Fruit fly (Drosophila melanogaster) whole organism, embryonic: ENCODE measurements around the gene nod.

Experiments used
- Ada2b ChIP-seq: fragments of 200-800 bp; sonication (Bioruptor generic); IDR thresholded peaks from 2 replicates; pipeline ENCODE4 v1.3.6; 2022; ENCODE audit warnings: missing biosample characterization, missing genetic modification characterization
- Aef1 ChIP-seq: fragments of 200-800 bp; sonication (Bioruptor generic); IDR thresholded peaks from 3 replicates; pipeline ENCODE4 v1.3.6; 2022; ENCODE audit warnings: missing biosample characterization, missing genetic modification characterization
- B-H1 ChIP-seq: fragments of 200-800 bp; sonication (Bioruptor generic); IDR thresholded peaks from 3 replicates; pipeline ENCODE4 v1.3.6; 2022; ENCODE audit warnings: missing biosample characterization, missing genetic modification characterization
- BtbVII ChIP-seq: fragments of 200-800 bp; sonication (Bioruptor generic); optimal IDR thresholded peaks from 3 replicates; lab custom pipeline; 2017; ENCODE audit warnings: missing biosample characterization, mild to moderate bottlenecking, missing genetic modification characterization
- CG11696 ChIP-seq: fragments of 200-800 bp; sonication (Bioruptor generic); IDR thresholded peaks from 2 replicates; pipeline ENCODE4 v1.3.6; 2022; ENCODE audit warnings: missing biosample characterization, missing genetic modification characterization
- CG11723 ChIP-seq: fragments of 200-800 bp; sonication (Bioruptor generic); optimal IDR thresholded peaks from 2 replicates; lab custom pipeline; 2017; ENCODE audit warnings: missing biosample characterization, mild to moderate bottlenecking, missing genetic modification characterization
- CG12219 ChIP-seq: fragments of 200-800 bp; sonication (Bioruptor generic); optimal IDR thresholded peaks from 3 replicates; lab custom pipeline; 2018; ENCODE audit warnings: missing biosample characterization, mild to moderate bottlenecking, missing genetic modification characterization
- CG12391 ChIP-seq: fragments of 200-800 bp; sonication (Bioruptor generic); optimal IDR thresholded peaks from 3 replicates; lab custom pipeline; 2018; ENCODE audit warnings: missing biosample characterization, mild to moderate bottlenecking, missing genetic modification characterization, moderate library complexity
- CG13775 ChIP-seq: fragments of 200-800 bp; sonication (Bioruptor generic); optimal IDR thresholded peaks from 3 replicates; lab custom pipeline; 2017; ENCODE audit warnings: missing biosample characterization, mild to moderate bottlenecking, missing genetic modification characterization
- CG15073 ChIP-seq: fragments of 200-800 bp; sonication (Bioruptor generic); optimal IDR thresholded peaks from 2 replicates; lab custom pipeline; 2016; ENCODE audit warnings: missing biosample characterization, missing genetic modification characterization
- CG15514 ChIP-seq: fragments of 200-800 bp; sonication (Bioruptor generic); optimal IDR thresholded peaks from 3 replicates; lab custom pipeline; 2017; ENCODE audit warnings: missing biosample characterization, missing genetic modification characterization, mild to moderate bottlenecking, moderate library complexity, missing genetic modification reagents
- CG16779 ChIP-seq: fragments of 200-800 bp; sonication (Bioruptor generic); IDR thresholded peaks from 2 replicates; pipeline ENCODE4 v1.3.6; 2022; ENCODE audit warnings: missing biosample characterization, missing genetic modification characterization
- CG17568 ChIP-seq: fragments of 200-800 bp; sonication (Bioruptor generic); optimal IDR thresholded peaks from 2 replicates; lab custom pipeline; 2018; ENCODE audit warnings: missing biosample characterization, mild to moderate bottlenecking, missing genetic modification characterization, moderate library complexity
- CG17829 ChIP-seq: fragments of 200-800 bp; optimal IDR thresholded peaks from 2 replicates; lab custom pipeline; 2019; ENCODE audit warnings: missing biosample characterization, mild to moderate bottlenecking, missing genetic modification characterization, moderate library complexity
- CG18476 ChIP-seq: fragments of 200-800 bp; sonication (Bioruptor generic); optimal IDR thresholded peaks from 2 replicates; lab custom pipeline; 2016; ENCODE audit warnings: missing biosample characterization, mild to moderate bottlenecking, missing genetic modification characterization
- CG2116 ChIP-seq: fragments of 200-800 bp; sonication (Bioruptor generic); optimal IDR thresholded peaks from 3 replicates; lab custom pipeline; 2018; ENCODE audit warnings: missing biosample characterization, mild to moderate bottlenecking, missing genetic modification characterization
- CG31441 ChIP-seq: fragments of 200-800 bp; sonication (Bioruptor generic); IDR thresholded peaks from 2 replicates; pipeline ENCODE4 v1.3.6; 2022; ENCODE audit warnings: missing biosample characterization, missing genetic modification characterization
- CG32772 ChIP-seq: fragments of 200-800 bp; sonication (Bioruptor generic); IDR thresholded peaks from 2 replicates; pipeline ENCODE4 v1.3.6; 2022; ENCODE audit warnings: missing biosample characterization, missing genetic modification characterization
- CG4360 ChIP-seq: fragments of 200-800 bp; sonication (Bioruptor generic); IDR thresholded peaks from 2 replicates; pipeline ENCODE4 v1.3.6; 2022; ENCODE audit warnings: missing biosample characterization, missing genetic modification characterization
- CG6254 ChIP-seq: fragments of 200-800 bp; sonication (Bioruptor generic); optimal IDR thresholded peaks from 3 replicates; lab custom pipeline; 2017; ENCODE audit warnings: mild to moderate bottlenecking, missing biosample characterization, missing genetic modification reagents, missing genetic modification characterization
- CG6272 ChIP-seq: fragments of 200-800 bp; sonication (Bioruptor generic); IDR thresholded peaks from 2 replicates; pipeline ENCODE4 v1.3.6; 2022; ENCODE audit warnings: missing biosample characterization, missing genetic modification characterization
- CG9437 ChIP-seq: fragments of 200-800 bp; sonication (Bioruptor generic); optimal IDR thresholded peaks from 2 replicates; lab custom pipeline; 2018; ENCODE audit warnings: missing biosample characterization, mild to moderate bottlenecking, missing genetic modification characterization
- CG9727 ChIP-seq: fragments of 200-800 bp; sonication (Bioruptor generic); optimal IDR thresholded peaks from 3 replicates; lab custom pipeline; 2017; ENCODE audit warnings: missing biosample characterization, mild to moderate bottlenecking, missing genetic modification characterization
- Dek ChIP-seq: fragments of 200-800 bp; sonication (Bioruptor generic); optimal IDR thresholded peaks from 3 replicates; lab custom pipeline; 2019; ENCODE audit warnings: missing biosample characterization, mild to moderate bottlenecking, missing genetic modification characterization, moderate library complexity
- Doc3 ChIP-seq: fragments of 200-800 bp; sonication (Bioruptor generic); IDR thresholded peaks from 3 replicates; pipeline ENCODE4 v1.3.6; 2022; ENCODE audit warnings: missing biosample characterization, missing genetic modification characterization; ENCODE audit not compliant: partially characterized antibody
- Ets97D ChIP-seq: fragments of 200-800 bp; sonication (Bioruptor generic); optimal IDR thresholded peaks from 3 replicates; lab custom pipeline; 2016; ENCODE audit warnings: missing biosample characterization, missing genetic modification characterization
- Gug ChIP-seq: fragments of 200-800 bp; sonication (Bioruptor generic); IDR thresholded peaks from 4 replicates; pipeline ENCODE4 v1.3.6; 2022; ENCODE audit warnings: missing biosample characterization, missing genetic modification characterization
- HLH3B ChIP-seq: fragments of 200-800 bp; sonication (Bioruptor generic); IDR thresholded peaks from 2 replicates; pipeline ENCODE4 v1.3.6; 2022; ENCODE audit warnings: missing biosample characterization, missing genetic modification characterization
- HLH4C ChIP-seq: fragments of 200-800 bp; sonication (Bioruptor generic); IDR thresholded peaks from 3 replicates; pipeline ENCODE4 v1.3.6; 2022; ENCODE audit warnings: missing biosample characterization, missing genetic modification characterization; ENCODE audit not compliant: partially characterized antibody
- Hr39 ChIP-seq: fragments of >200 bp; optimal IDR thresholded peaks from 2 replicates; lab custom pipeline; 2017
- Myb ChIP-seq: fragments of 200-800 bp; sonication (Bioruptor generic); optimal IDR thresholded peaks from 2 replicates; lab custom pipeline; 2016; ENCODE audit warnings: missing biosample characterization, missing genetic modification characterization
- Nf-YB ChIP-seq: fragments of 200-800 bp; sonication (Bioruptor generic); optimal IDR thresholded peaks from 3 replicates; lab custom pipeline; 2019; ENCODE audit warnings: missing biosample characterization, mild to moderate bottlenecking, missing genetic modification characterization, moderate library complexity
- Poxn ChIP-seq: fragments of 200-800 bp; sonication (Bioruptor generic); IDR thresholded peaks from 2 replicates; pipeline ENCODE4 v1.3.6; 2022; ENCODE audit warnings: missing biosample characterization, missing genetic modification characterization
- Scr ChIP-seq: fragments of 200-800 bp; sonication (Bioruptor generic); IDR thresholded peaks from 2 replicates; pipeline ENCODE4 v1.3.6; 2022; ENCODE audit warnings: missing biosample characterization, missing genetic modification characterization; ENCODE audit not compliant: partially characterized antibody
- Spps ChIP-seq: fragments of 200-800 bp; sonication (Bioruptor generic); optimal IDR thresholded peaks from 2 replicates; lab custom pipeline; 2018; ENCODE audit warnings: missing biosample characterization, mild to moderate bottlenecking, missing genetic modification characterization
- Sry-β ChIP-seq: fragments of 200-800 bp; sonication (Bioruptor generic); optimal IDR thresholded peaks from 2 replicates; lab custom pipeline; 2018; ENCODE audit warnings: missing biosample characterization, mild to moderate bottlenecking, missing genetic modification characterization, moderate library complexity
- Taf1 ChIP-seq: fragments of 200-800 bp; sonication (Bioruptor generic); IDR thresholded peaks from 2 replicates; pipeline ENCODE4 v1.3.6; 2022; ENCODE audit warnings: missing biosample characterization, missing genetic modification characterization
- aop ChIP-seq: fragments of 200-800 bp; sonication (Bioruptor generic); IDR thresholded peaks from 2 replicates; pipeline ENCODE4 v1.3.6; 2022; ENCODE audit warnings: missing biosample characterization, missing genetic modification characterization
- ara ChIP-seq: fragments of 200-800 bp; sonication (Bioruptor generic); IDR thresholded peaks from 2 replicates; pipeline ENCODE4 v1.3.6; 2022; ENCODE audit warnings: missing biosample characterization, missing genetic modification characterization
- ato ChIP-seq: fragments of 200-800 bp; sonication (Bioruptor generic); IDR thresholded peaks from 2 replicates; pipeline ENCODE4 v1.3.6; 2022; ENCODE audit warnings: missing biosample characterization, missing genetic modification characterization; ENCODE audit not compliant: partially characterized antibody
- br ChIP-seq: fragments of >200 bp; optimal IDR thresholded peaks from 2 replicates; lab custom pipeline; 2017
- corto ChIP-seq: fragments of 200-800 bp; sonication (Bioruptor generic); optimal IDR thresholded peaks from 2 replicates; lab custom pipeline; 2016; ENCODE audit warnings: missing biosample characterization, mild to moderate bottlenecking, missing genetic modification characterization, moderate library complexity
- croc ChIP-seq: fragments of 200-800 bp; sonication (Bioruptor generic); conservative IDR thresholded peaks from 3 replicates; pipeline ENCODE4 v1.3.6; 2022; ENCODE audit warnings: missing biosample characterization, missing genetic modification characterization
- esg ChIP-seq: fragments of 200-800 bp; sonication (Bioruptor generic); conservative IDR thresholded peaks from 2 replicates; pipeline ENCODE4 v1.3.6; 2022; ENCODE audit warnings: missing biosample characterization, missing genetic modification characterization
- hbn ChIP-seq: fragments of 200-800 bp; sonication (Bioruptor generic); IDR thresholded peaks from 2 replicates; pipeline ENCODE4 v1.3.6; 2022; ENCODE audit warnings: missing biosample characterization, missing genetic modification characterization; ENCODE audit not compliant: partially characterized antibody
- kah ChIP-seq: fragments of 200-800 bp; sonication (Bioruptor generic); optimal IDR thresholded peaks from 2 replicates; lab custom pipeline; 2018; ENCODE audit warnings: missing biosample characterization, mild to moderate bottlenecking, missing genetic modification characterization
- sisA ChIP-seq: fragments of 200-800 bp; sonication (Bioruptor generic); IDR thresholded peaks from 2 replicates; pipeline ENCODE4 v1.3.6; 2022; ENCODE audit warnings: missing biosample characterization, missing genetic modification characterization
- unc-4 ChIP-seq: fragments of 200-800 bp; sonication (Bioruptor generic); IDR thresholded peaks from 2 replicates; pipeline ENCODE4 v1.3.6; 2022; ENCODE audit warnings: missing biosample characterization, missing genetic modification characterization; ENCODE audit not compliant: partially characterized antibody
- vfl ChIP-seq: fragments of 200-800 bp; sonication (Bioruptor generic); optimal IDR thresholded peaks from 2 replicates; lab custom pipeline; 2016; ENCODE audit warnings: missing biosample characterization, missing genetic modification characterization
- wor ChIP-seq: fragments of 200-800 bp; sonication (Bioruptor generic); IDR thresholded peaks from 2 replicates; pipeline ENCODE4 v1.3.6; 2022; ENCODE audit warnings: missing biosample characterization, missing genetic modification characterization
- zf30C ChIP-seq: fragments of 200-800 bp; sonication (Bioruptor generic); optimal IDR thresholded peaks from 3 replicates; lab custom pipeline; 2018; ENCODE audit warnings: missing biosample characterization, mild to moderate bottlenecking, missing genetic modification characterization
- zfh2 ChIP-seq: fragments of 200-800 bp; sonication (Bioruptor generic); optimal IDR thresholded peaks from 2 replicates; lab custom pipeline; 2016; ENCODE audit warnings: missing biosample characterization, missing genetic modification characterization

Gene nod

dm6 chrX:11611645-11612079 lies 31.1 kb downstream of the nod start, which contains the start of the genes CG2247 and CG1703 (continued):
- TF ChIP-seq unc-4 (GFP tag; lab: Robert Waterston, UW): peak; percentile 89
- no peak for TF ChIP-seq HLH3B (GFP tag; lab: Robert Waterston, UW)
- no peak for TF ChIP-seq wor
- no peak for TF ChIP-seq CG18476 (GFP tag; lab: Kevin White, UChicago)
- TF ChIP-seq aop: no peak
- TF ChIP-seq sisA (GFP tag; lab: Robert Waterston, UW): no peak
- peak; percentile 90 for TF ChIP-seq Scr (GFP tag; lab: Robert Waterston, UW)
- peak; percentile 70; the same call in 2 of the 3 replicates for TF ChIP-seq Doc3 (GFP tag; lab: Robert Waterston, UW)
- TF ChIP-seq ato (GFP tag; lab: Robert Waterston, UW): 0 out of 2 replicates have a peak, but pooled peaks have one; percentile 8
- peak; percentile 23 for TF ChIP-seq Myb (GFP tag; lab: Kevin White, UChicago)
- no peak for TF ChIP-seq Sry-β
- TF ChIP-seq CG16779 (GFP tag; lab: Robert Waterston, UW): no peak
- peak; percentile 68 for TF ChIP-seq CG15514 (GFP tag; lab: Kevin White, UChicago)
- TF ChIP-seq CG31441 (GFP tag; lab: Robert Waterston, UW): no peak
- peak; percentile 25 for TF ChIP-seq Ets97D (GFP tag; lab: Kevin White, UChicago)
- no peak for TF ChIP-seq CG12219 (GFP tag; lab: Kevin White, UChicago)
- no peak for TF ChIP-seq Spps (tag; lab: Kevin White, UChicago)
- TF ChIP-seq zf30C: no peak
- no peak for TF ChIP-seq Poxn
- TF ChIP-seq esg (GFP tag; lab: Robert Waterston, UW): no peak
- no peak for TF ChIP-seq CG9437 (GFP tag; lab: Kevin White, UChicago)
- peak; percentile 77; the same call in 1 of the 2 replicates for TF ChIP-seq CG4360 (GFP tag; lab: Robert Waterston, UW)
- no peak for TF ChIP-seq corto (GFP tag; lab: Kevin White, UChicago)
- peak; percentile 81 for TF ChIP-seq Aef1 (GFP tag; lab: Robert Waterston, UW)
- TF ChIP-seq zfh2: no peak
- peak; percentile 22 for TF ChIP-seq CG9727 (GFP tag; lab: Kevin White, UChicago)
- no peak for TF ChIP-seq ara (GFP tag; lab: Robert Waterston, UW)
- TF ChIP-seq Ada2b (GFP tag; lab: Robert Waterston, UW): no peak
- no peak for TF ChIP-seq B-H1 (GFP tag; lab: Robert Waterston, UW)
- TF ChIP-seq Nf-YB (GFP tag; lab: Kevin White, UChicago): no peak
- TF ChIP-seq CG6272 (GFP tag; lab: Robert Waterston, UW): no peak
- TF ChIP-seq CG2116: peak; percentile 98
- no peak for TF ChIP-seq vfl (GFP tag; lab: Kevin White, UChicago)
- TF ChIP-seq CG6254 (GFP tag; lab: Kevin White, UChicago): no peak
- no peak for TF ChIP-seq CG11696
- TF ChIP-seq CG12391: peak; percentile 63
- TF ChIP-seq croc (GFP tag; lab: Robert Waterston, UW): no peak
- no peak for TF ChIP-seq Gug (GFP tag; lab: Robert Waterston, UW)
- no peak for TF ChIP-seq CG32772 (GFP tag; lab: Robert Waterston, UW)
- TF ChIP-seq CG13775: peak; percentile 34
- no peak for TF ChIP-seq CG15073 (GFP tag; lab: Kevin White, UChicago)
- peak; percentile 73; the same call in 2 of the 3 replicates for TF ChIP-seq HLH4C
- peak; percentile 55 for TF ChIP-seq CG17829 (tag; lab: Kevin White, UChicago)
- TF ChIP-seq Taf1 (GFP tag; lab: Robert Waterston, UW): no peak
- no peak for TF ChIP-seq kah (GFP tag; lab: Kevin White, UChicago)
- TF ChIP-seq Dek (tag; lab: Kevin White, UChicago): no peak
- no peak for TF ChIP-seq CG11723 (GFP tag; lab: Kevin White, UChicago)
- TF ChIP-seq Hr39 (lab: Kevin White, UChicago): no peak
- no peak for TF ChIP-seq BtbVII (GFP tag; lab: Kevin White, UChicago)
- no peak for TF ChIP-seq br (lab: Kevin White, UChicago)
- TF ChIP-seq hbn (GFP tag; lab: Robert Waterston, UW): peak; percentile 78
- no peak for TF ChIP-seq CG17568 (GFP tag; lab: Kevin White, UChicago)
